Fruit fly (Drosophila melanogaster): ENCODE data around the gene mRpL21.

dm6 chr3L:19280283-19280682 lies 25.4 kb upstream of the mRpL21 start:
- TF ChIP-seq dmrt99B (tag; optimal IDR thresholded peaks at IDR 0.05) (no peak), TFAM (GFP tag; optimal IDR thresholded peaks at IDR 0.05) (no peak), rib (GFP tag; IDR thresholded peaks at IDR 0.05) (no peak), Xrp1 (GFP tag; IDR thresholded peaks at IDR 0.05) (no peak)
